Fruit fly (Drosophila melanogaster) whole organism, embryonic: ENCODE results near the gene mRpL12.
A peak's percentile ranks its signal among the peaks of the same experiment; 100 is the strongest.

ENCODE experiments used
- Asciz ChIP-seq: fragments of 200-800 bp; sonication (Bioruptor generic); optimal IDR thresholded peaks from 2 replicates; lab custom pipeline; 2017; ENCODE audit warnings: missing biosample characterization, mild to moderate bottlenecking, missing genetic modification characterization, missing genetic modification reagents
- Awh ChIP-seq: fragments of 200-800 bp; sonication (Bioruptor generic); IDR thresholded peaks from 2 replicates; pipeline ENCODE4, ENCODE4 v1.3.6; 2022; ENCODE audit warnings: missing biosample characterization, missing genetic modification characterization
- Bgb ChIP-seq: fragments of 200-800 bp; sonication (Bioruptor generic); IDR thresholded peaks from 2 replicates; pipeline ENCODE4 v1.3.6; 2022; ENCODE audit warnings: missing biosample characterization, missing genetic modification characterization; ENCODE audit not compliant: partially characterized antibody
- Blimp-1 ChIP-seq: fragments of 200-800 bp; sonication (Bioruptor generic); optimal IDR thresholded peaks from 3 replicates; lab custom pipeline; 2018; ENCODE audit warnings: missing biosample characterization, missing genetic modification characterization, mild to moderate bottlenecking, moderate library complexity, missing genetic modification reagents
- CG10543 ChIP-seq: fragments of 200-800 bp; sonication (Bioruptor generic); optimal IDR thresholded peaks from 3 replicates; lab custom pipeline; 2017; ENCODE audit warnings: missing biosample characterization, mild to moderate bottlenecking, missing genetic modification characterization, moderate library complexity
- CG10959 ChIP-seq: fragments of 200-800 bp; sonication (Bioruptor generic); IDR thresholded peaks from 2 replicates; pipeline ENCODE4 v1.3.6; 2022; ENCODE audit warnings: missing biosample characterization, missing genetic modification characterization
- CG11456 ChIP-seq: fragments of 200-800 bp; sonication (Bioruptor generic); IDR thresholded peaks from 3 replicates; pipeline ENCODE4 v1.3.6; 2022; ENCODE audit warnings: missing biosample characterization, missing genetic modification characterization
- CG15269 ChIP-seq: fragments of 200-800 bp; sonication (Bioruptor generic); optimal IDR thresholded peaks from 2 replicates; lab custom pipeline; 2018; ENCODE audit warnings: missing biosample characterization, mild to moderate bottlenecking, missing genetic modification characterization, moderate library complexity
- CG15479 ChIP-seq: fragments of 200-800 bp; sonication (Bioruptor generic); optimal IDR thresholded peaks from 3 replicates; lab custom pipeline; 2019; ENCODE audit warnings: missing biosample characterization, mild to moderate bottlenecking, missing genetic modification characterization, moderate library complexity
- CG16779 ChIP-seq: fragments of 200-800 bp; sonication (Bioruptor generic); IDR thresholded peaks from 2 replicates; pipeline ENCODE4 v1.3.6; 2022; ENCODE audit warnings: missing biosample characterization, missing genetic modification characterization
- CG17186 ChIP-seq: fragments of 200-800 bp; sonication (Bioruptor generic); optimal IDR thresholded peaks from 3 replicates; lab custom pipeline; 2017; ENCODE audit warnings: missing biosample characterization, missing genetic modification reagents, missing genetic modification characterization
- CG17829 ChIP-seq: fragments of 200-800 bp; optimal IDR thresholded peaks from 2 replicates; lab custom pipeline; 2019; ENCODE audit warnings: missing biosample characterization, mild to moderate bottlenecking, missing genetic modification characterization, moderate library complexity
- CG1832 ChIP-seq: fragments of 200-800 bp; sonication (Bioruptor generic); optimal IDR thresholded peaks from 2 replicates; lab custom pipeline; 2017; ENCODE audit warnings: missing biosample characterization, mild to moderate bottlenecking, missing genetic modification characterization, inconsistent platforms
- CG2202 ChIP-seq: fragments of 200-800 bp; sonication (Bioruptor generic); optimal IDR thresholded peaks from 2 replicates; lab custom pipeline; 2018; ENCODE audit warnings: missing biosample characterization, mild to moderate bottlenecking, missing genetic modification characterization
- CG2678 ChIP-seq: fragments of 200-800 bp; sonication (Bioruptor generic); optimal IDR thresholded peaks from 3 replicates; lab custom pipeline; 2019; ENCODE audit warnings: missing biosample characterization, mild to moderate bottlenecking, missing genetic modification characterization, moderate library complexity
- CG31224 ChIP-seq: fragments of 200-800 bp; sonication (Bioruptor generic); IDR thresholded peaks from 2 replicates; pipeline ENCODE4 v1.3.6; 2022; ENCODE audit warnings: missing biosample characterization, missing genetic modification characterization
- CG32767 ChIP-seq: fragments of 200-800 bp; sonication (Bioruptor generic); IDR thresholded peaks from 2 replicates; pipeline ENCODE4 v1.3.6; 2022; ENCODE audit warnings: missing biosample characterization, missing genetic modification characterization
- CG4617 ChIP-seq: fragments of 200-800 bp; sonication (Bioruptor generic); optimal IDR thresholded peaks from 3 replicates; lab custom pipeline; 2016; ENCODE audit warnings: missing biosample characterization, missing genetic modification characterization, borderline replicate concordance
- CG5180 ChIP-seq: fragments of 200-800 bp; sonication (Bioruptor generic); optimal IDR thresholded peaks from 3 replicates; lab custom pipeline; 2017; ENCODE audit warnings: missing biosample characterization, missing genetic modification characterization, mild to moderate bottlenecking, moderate library complexity, missing genetic modification reagents
- CG7963 ChIP-seq: fragments of 200-800 bp; sonication (Bioruptor generic); IDR thresholded peaks from 3 replicates; pipeline ENCODE4 v1.3.6; 2022; ENCODE audit warnings: missing biosample characterization, missing genetic modification characterization; ENCODE audit not compliant: partially characterized antibody
- CG8359 ChIP-seq: fragments of 200-800 bp; sonication (Bioruptor generic); optimal IDR thresholded peaks from 2 replicates; lab custom pipeline; 2017; ENCODE audit warnings: missing biosample characterization, mild to moderate bottlenecking, missing genetic modification characterization, borderline replicate concordance
- CG8478 ChIP-seq: fragments of >200 bp; optimal IDR thresholded peaks from 2 replicates; lab custom pipeline; 2018
- Chrac-16 ChIP-seq: fragments of 200-800 bp; sonication (Bioruptor generic); optimal IDR thresholded peaks from 3 replicates; lab custom pipeline; 2016; ENCODE audit warnings: missing biosample characterization, missing genetic modification characterization
- CkIIα-i1 ChIP-seq: fragments of 200-800 bp; sonication (Bioruptor generic); IDR thresholded peaks from 2 replicates; pipeline ENCODE4 v1.3.6; 2022; ENCODE audit warnings: missing biosample characterization, missing genetic modification characterization
- Gug ChIP-seq: fragments of 200-800 bp; sonication (Bioruptor generic); IDR thresholded peaks from 4 replicates; pipeline ENCODE4 v1.3.6; 2022; ENCODE audit warnings: missing biosample characterization, missing genetic modification characterization
- Hey ChIP-seq: fragments of 200-800 bp; sonication (Bioruptor generic); optimal IDR thresholded peaks from 3 replicates; lab custom pipeline; 2018; ENCODE audit warnings: missing biosample characterization, mild to moderate bottlenecking, missing genetic modification characterization
- Kr ChIP-seq: fragments of 200-800 bp; sonication (Bioruptor generic); optimal IDR thresholded peaks from 2 replicates; lab custom pipeline; 2017; ENCODE audit warnings: missing biosample characterization, mild to moderate bottlenecking, missing genetic modification characterization
- NC2α ChIP-seq: fragments of 200-800 bp; sonication (Bioruptor generic); optimal IDR thresholded peaks from 2 replicates; lab custom pipeline; 2016; ENCODE audit warnings: missing biosample characterization, missing genetic modification characterization
- PHDP ChIP-seq: fragments of 200-800 bp; sonication (Bioruptor generic); optimal IDR thresholded peaks from 3 replicates; lab custom pipeline; 2018; ENCODE audit warnings: missing biosample characterization, mild to moderate bottlenecking, missing genetic modification characterization, moderate library complexity
- Sin3A ChIP-seq: fragments of >200 bp; optimal IDR thresholded peaks from 2 replicates; lab custom pipeline; 2018
- Spps ChIP-seq: fragments of 200-800 bp; sonication (Bioruptor generic); optimal IDR thresholded peaks from 2 replicates; lab custom pipeline; 2018; ENCODE audit warnings: missing biosample characterization, mild to moderate bottlenecking, missing genetic modification characterization
- ato ChIP-seq: fragments of 200-800 bp; sonication (Bioruptor generic); IDR thresholded peaks from 2 replicates; pipeline ENCODE4 v1.3.6; 2022; ENCODE audit warnings: missing biosample characterization, missing genetic modification characterization; ENCODE audit not compliant: partially characterized antibody
- btn ChIP-seq: fragments of 200-800 bp; sonication (Bioruptor generic); optimal IDR thresholded peaks from 2 replicates; lab custom pipeline; 2016; ENCODE audit warnings: missing biosample characterization, missing genetic modification characterization
- chinmo ChIP-seq: fragments of 200-800 bp; sonication (Bioruptor generic); IDR thresholded peaks from 4 replicates; pipeline ENCODE4 v1.3.6; 2022; ENCODE audit warnings: missing biosample characterization, missing genetic modification characterization; ENCODE audit not compliant: partially characterized antibody
- croc ChIP-seq: fragments of 200-800 bp; sonication (Bioruptor generic); conservative IDR thresholded peaks from 3 replicates; pipeline ENCODE4 v1.3.6; 2022; ENCODE audit warnings: missing biosample characterization, missing genetic modification characterization
- crol ChIP-seq: fragments of 200-800 bp; sonication (Bioruptor generic); IDR thresholded peaks from 2 replicates; pipeline ENCODE4 v1.3.6; 2022; ENCODE audit warnings: missing biosample characterization, missing genetic modification characterization
- eyg ChIP-seq: fragments of 200-800 bp; sonication (Bioruptor generic); optimal IDR thresholded peaks from 3 replicates; lab custom pipeline; 2016; ENCODE audit warnings: missing biosample characterization, missing genetic modification characterization
- fru ChIP-seq: fragments of >200 bp; optimal IDR thresholded peaks from 2 replicates; lab custom pipeline; 2017
- ftz-f1 ChIP-seq: fragments of 200-800 bp; sonication (Bioruptor generic); optimal IDR thresholded peaks from 2 replicates; lab custom pipeline; 2016; ENCODE audit warnings: missing biosample characterization, missing genetic modification characterization
- fu2 ChIP-seq: fragments of 200-800 bp; sonication (Bioruptor generic); optimal IDR thresholded peaks from 2 replicates; lab custom pipeline; 2016; ENCODE audit warnings: missing biosample characterization, missing genetic modification characterization
- inv ChIP-seq: fragments of 200-800 bp; sonication (Bioruptor generic); IDR thresholded peaks from 2 replicates; pipeline ENCODE4 v1.3.6; 2022; ENCODE audit warnings: missing biosample characterization, missing genetic modification characterization; ENCODE audit not compliant: partially characterized antibody
- lab ChIP-seq: fragments of 200-800 bp; sonication (Bioruptor generic); optimal IDR thresholded peaks from 3 replicates; lab custom pipeline; 2017; ENCODE audit warnings: missing biosample characterization, missing genetic modification characterization, mild to moderate bottlenecking, moderate library complexity, missing genetic modification reagents
- mirr ChIP-seq: fragments of 200-800 bp; sonication (Bioruptor generic); optimal IDR thresholded peaks from 3 replicates; lab custom pipeline; 2018; ENCODE audit warnings: missing biosample characterization, mild to moderate bottlenecking, missing genetic modification characterization
- nom ChIP-seq: fragments of 200-800 bp; sonication (Bioruptor generic); optimal IDR thresholded peaks from 2 replicates; lab custom pipeline; 2017; ENCODE audit warnings: missing biosample characterization, missing genetic modification characterization, mild to moderate bottlenecking, moderate library complexity, missing genetic modification reagents
- repo ChIP-seq: fragments of 200-800 bp; sonication (Bioruptor generic); optimal IDR thresholded peaks from 2 replicates; lab custom pipeline; 2016; ENCODE audit warnings: missing biosample characterization, missing genetic modification characterization
- slbo ChIP-seq: fragments of 200-800 bp; sonication (Bioruptor generic); IDR thresholded peaks from 2 replicates; pipeline ENCODE4 v1.3.6; 2022; ENCODE audit warnings: missing biosample characterization, missing genetic modification characterization
- sr ChIP-seq: fragments of 200-800 bp; sonication (Bioruptor generic); IDR thresholded peaks from 3 replicates; pipeline ENCODE4 v1.3.6; 2022; ENCODE audit warnings: missing biosample characterization, missing genetic modification characterization
- trem ChIP-seq: fragments of 200-800 bp; optimal IDR thresholded peaks from 3 replicates; lab custom pipeline; 2019; ENCODE audit warnings: missing biosample characterization, mild to moderate bottlenecking, missing genetic modification characterization, moderate library complexity
- vnd ChIP-seq: fragments of 200-800 bp; sonication (Bioruptor generic); IDR thresholded peaks from 3 replicates; pipeline ENCODE4 v1.3.6; 2022; ENCODE audit warnings: missing biosample characterization, missing genetic modification characterization; ENCODE audit not compliant: partially characterized antibody
- wdn ChIP-seq: fragments of 200-800 bp; sonication (Bioruptor generic); IDR thresholded peaks from 2 replicates; pipeline ENCODE4 v1.3.6; 2022; ENCODE audit warnings: missing biosample characterization, missing genetic modification characterization
- z ChIP-seq: fragments of 200-800 bp; sonication (Bioruptor generic); IDR thresholded peaks from 3 replicates; pipeline ENCODE4 v1.3.6; 2022; ENCODE audit warnings: missing biosample characterization, missing genetic modification characterization

Gene mRpL12

DNA sequence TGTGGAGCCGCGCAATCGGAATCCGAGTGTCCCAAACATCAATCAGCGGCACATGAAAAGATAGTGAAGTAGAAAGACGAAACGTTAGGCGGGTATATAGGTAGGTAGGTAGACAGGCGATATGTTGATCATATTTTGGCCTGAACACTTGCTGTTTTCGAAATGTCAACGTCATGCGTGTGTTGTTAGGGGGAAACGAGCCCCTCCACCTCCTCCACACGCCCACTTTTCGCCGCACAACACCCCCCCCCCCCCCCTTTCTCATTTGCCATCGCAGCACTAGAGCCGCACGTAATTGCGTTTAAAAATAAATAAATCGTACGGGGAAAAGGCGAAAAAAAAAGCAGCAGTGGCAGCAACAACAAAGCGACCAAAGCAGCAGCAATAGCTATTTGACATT, 6.8 kb upstream of the mRpL12 start:
- TF ChIP-seq Hey (tag; lab: Kevin White, UChicago) (peak; percentile 24), fu2 (GFP tag; lab: Kevin White, UChicago) (no peak), Awh (GFP tag; lab: Robert Waterston, UW) (0 out of 2 replicates have a peak, but pooled peaks have one; percentile 13), CG17829 (tag; lab: Kevin White, UChicago) (no peak), chinmo (GFP tag; lab: Robert Waterston, UW) (0 out of 4 replicates have a peak, but pooled peaks have one; percentile 29), CG17186 (GFP tag; lab: Kevin White, UChicago) (no peak), CG1832 (GFP tag; lab: Kevin White, UChicago) (no peak), crol (GFP tag; lab: Robert Waterston, UW) (peak; percentile 86), CG32767 (GFP tag; lab: Robert Waterston, UW) (no peak), CG7963 (peak; percentile 16; the same call in 1 of the 3 replicates), Spps (tag; lab: Kevin White, UChicago) (no peak), CG10543 (peak; percentile 5), Bgb (no peak), CG4617 (GFP tag; lab: Kevin White, UChicago) (no peak), trem (tag; lab: Kevin White, UChicago) (no peak), repo (GFP tag; lab: Kevin White, UChicago) (no peak), CG2678 (tag; lab: Kevin White, UChicago) (no peak), CG10959 (GFP tag; lab: Robert Waterston, UW) (no peak), CG2202 (tag; lab: Kevin White, UChicago) (no peak), Kr (GFP tag; lab: Kevin White, UChicago) (no peak), vnd (GFP tag; lab: Robert Waterston, UW) (0 out of 3 replicates have a peak, but pooled peaks have one; percentile 26), lab (GFP tag; lab: Kevin White, UChicago) (peak; percentile 54), Asciz (GFP tag; lab: Kevin White, UChicago) (no peak), sr (GFP tag; lab: Robert Waterston, UW) (peak; percentile 79)

DNA sequence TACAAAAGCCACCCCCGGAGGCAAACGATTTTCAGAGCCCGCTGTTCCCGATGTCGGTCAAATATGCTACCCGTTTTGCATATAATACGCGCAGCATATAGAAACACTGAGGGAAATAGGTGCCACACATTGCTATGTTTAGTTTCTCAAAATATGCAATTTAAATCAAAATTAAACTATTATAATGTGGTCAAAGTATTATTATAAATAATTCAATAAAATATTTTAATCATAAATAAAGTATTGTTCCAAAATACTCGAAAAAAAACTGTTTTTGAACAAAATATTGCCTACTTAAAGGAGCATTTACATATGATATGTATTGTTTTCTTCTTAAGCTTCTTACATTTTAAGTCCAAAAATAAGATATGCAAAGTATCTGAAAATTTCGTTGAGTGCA, 5.6 kb upstream of the mRpL12 start:
- TF ChIP-seq croc (GFP tag; lab: Robert Waterston, UW), result peak; percentile 25; the same call in 1 of the 3 replicates
- TF ChIP-seq Chrac-16 (GFP tag; lab: Kevin White, UChicago), result peak; percentile 18
- TF ChIP-seq Gug (GFP tag; lab: Robert Waterston, UW), result no peak
- TF ChIP-seq CG8478 (lab: Kevin White, UChicago), result no peak
- no peak for TF ChIP-seq CkIIα-i1
- peak; percentile 43 for TF ChIP-seq slbo (GFP tag; lab: Robert Waterston, UW)
- no peak for TF ChIP-seq ato
- TF ChIP-seq CG16779 (GFP tag; lab: Robert Waterston, UW), result no peak
- no peak for TF ChIP-seq mirr (GFP tag; lab: Kevin White, UChicago)
- TF ChIP-seq nom (GFP tag; lab: Kevin White, UChicago), result no peak
- peak; percentile 69 for TF ChIP-seq Blimp-1 (GFP tag; lab: Kevin White, UChicago)
- TF ChIP-seq CG5180, result peak; percentile 26
- TF ChIP-seq btn (GFP tag; lab: Kevin White, UChicago), result no peak
- TF ChIP-seq CG15269 (tag; lab: Kevin White, UChicago), result peak; percentile 70
- TF ChIP-seq eyg (GFP tag; lab: Kevin White, UChicago), result no peak
- no peak for TF ChIP-seq z (GFP tag; lab: Robert Waterston, UW)
- TF ChIP-seq CG15479, result no peak
- no peak for TF ChIP-seq Spps (tag; lab: Kevin White, UChicago)
- peak; percentile 59 for TF ChIP-seq PHDP
- no peak for TF ChIP-seq CG11456 (GFP tag; lab: Robert Waterston, UW)
- no peak for TF ChIP-seq Sin3A (lab: Kevin White, UChicago)
- no peak for TF ChIP-seq wdn (GFP tag; lab: Robert Waterston, UW)
- no peak for TF ChIP-seq ftz-f1 (GFP tag; lab: Kevin White, UChicago)
- no peak for TF ChIP-seq fru (lab: Kevin White, UChicago)
- TF ChIP-seq CG31224, result no peak
- no peak for TF ChIP-seq inv
- no peak for TF ChIP-seq NC2α
- peak; percentile 45 for TF ChIP-seq CG8359
